Fruit fly (Drosophila melanogaster): ENCODE results near the gene Btnd.

Btnd gene

dm6 chrX:6198554-6198953 is 20.6 kb downstream of the Btnd start, which contains the start of gene CG32751:
Gene CG32751, minus strand, starts transcription at chrX:6198654.
- no peak for TF ChIP-seq Hr78 (GFP tag; optimal IDR thresholded peaks at IDR 0.05)
- no peak for TF ChIP-seq Sp1 (GFP tag; optimal IDR thresholded peaks at IDR 0.05)
- TF ChIP-seq br (GFP tag; optimal IDR thresholded peaks at IDR 0.05) = no peak
- TF ChIP-seq Jra (GFP tag; optimal IDR thresholded peaks at IDR 0.05) = no peak
- TF ChIP-seq dl (GFP tag; optimal IDR thresholded peaks at IDR 0.05; ENCODE audit: insufficient read depth in 1 of 2, partially characterized antibody in 2 of 2) = no peak
- TF ChIP-seq Mio (GFP tag; optimal IDR thresholded peaks at IDR 0.05) = no peak
- TF ChIP-seq dmrt93B (GFP tag; optimal IDR thresholded peaks at IDR 0.05) = no peak
- TF ChIP-seq HLH106 (tag; optimal IDR thresholded peaks at IDR 0.05) = no peak
- TF ChIP-seq CG9705 (GFP tag; optimal IDR thresholded peaks at IDR 0.05) = no peak
- no peak for TF ChIP-seq CrebA (GFP tag; optimal IDR thresholded peaks at IDR 0.05; ENCODE audit: borderline replicate concordance)
- no peak for TF ChIP-seq foxo (GFP tag; optimal IDR thresholded peaks at IDR 0.05)
- TF ChIP-seq GATAd (GFP tag; optimal IDR thresholded peaks at IDR 0.05) = no peak
- TF ChIP-seq jim (GFP tag; optimal IDR thresholded peaks at IDR 0.05) = no peak
- TF ChIP-seq Rel (GFP tag; optimal IDR thresholded peaks at IDR 0.05) = no peak
- TF ChIP-seq Rel (tag; optimal IDR thresholded peaks at IDR 0.05) = no peak
- no peak for TF ChIP-seq sage (GFP tag; optimal IDR thresholded peaks at IDR 0.05)
- no peak for TF ChIP-seq fru (GFP tag; optimal IDR thresholded peaks at IDR 0.05)
- TF ChIP-seq pan (optimal IDR thresholded peaks at IDR 0.05) = no peak

- TF ChIP-seq Mio (GFP tag; optimal IDR thresholded peaks at IDR 0.05) = no peak
- no peak for TF ChIP-seq foxo (GFP tag; optimal IDR thresholded peaks at IDR 0.05)
- no peak for TF ChIP-seq Hnf4 (GFP tag; optimal IDR thresholded peaks at IDR 0.05)
Measured at dm6 chrX:6196339-6196738, 22.8 kb downstream of the Btnd start, which contains the start of gene CG32750. Gene CG32750, minus strand, starts transcription at chrX:6196439.

- TF ChIP-seq rgr (GFP tag; optimal IDR thresholded peaks at IDR 0.05) = peak; percentile 49
- TF ChIP-seq Mio (GFP tag; optimal IDR thresholded peaks at IDR 0.05) = no peak
- TF ChIP-seq Rel (GFP tag; optimal IDR thresholded peaks at IDR 0.05) = no peak
- TF ChIP-seq Rel (tag; optimal IDR thresholded peaks at IDR 0.05) = no peak
- TF ChIP-seq usp (GFP tag; optimal IDR thresholded peaks at IDR 0.05) = no peak
- peak in 1 of 2 experiments; percentile 64 for TF ChIP-seq foxo (GFP tag; optimal IDR thresholded peaks at IDR 0.05)
- TF ChIP-seq sv (GFP tag; optimal IDR thresholded peaks at IDR 0.05) = peak; percentile 40
- no peak for TF ChIP-seq Dfd (GFP tag; optimal IDR thresholded peaks at IDR 0.05)
- no peak for TF ChIP-seq woc (GFP tag; optimal IDR thresholded peaks at IDR 0.05)
- TF ChIP-seq lola (GFP tag; optimal IDR thresholded peaks at IDR 0.05) = no peak
- no peak for TF ChIP-seq Dif (GFP tag; optimal IDR thresholded peaks at IDR 0.05; ENCODE audit: partially characterized antibody)
- TF ChIP-seq OdsH (GFP tag; optimal IDR thresholded peaks at IDR 0.05) = peak; percentile 38
- TF ChIP-seq sage (GFP tag; optimal IDR thresholded peaks at IDR 0.05) = no peak
- no peak for TF ChIP-seq dsf (GFP tag; optimal IDR thresholded peaks at IDR 0.05; ENCODE audit: borderline replicate concordance)
- no peak for TF ChIP-seq N (GFP tag; optimal IDR thresholded peaks at IDR 0.05)
- peak; percentile 49 for TF ChIP-seq Sp1 (GFP tag; optimal IDR thresholded peaks at IDR 0.05)
- TF ChIP-seq Hr78 (GFP tag; optimal IDR thresholded peaks at IDR 0.05) = no peak
- TF ChIP-seq Myc (optimal IDR thresholded peaks at IDR 0.05) = no peak
- TF ChIP-seq Vsx2 (GFP tag; optimal IDR thresholded peaks at IDR 0.05; ENCODE audit: partially characterized antibody) = no peak
- TF ChIP-seq h (GFP tag; optimal IDR thresholded peaks at IDR 0.05) = peak; percentile 59
- peak; percentile 25 for TF ChIP-seq ey (GFP tag; optimal IDR thresholded peaks at IDR 0.05)
- no peak for TF ChIP-seq Abd-B (GFP tag; optimal IDR thresholded peaks at IDR 0.05)
- no peak for TF ChIP-seq CrebA (GFP tag; optimal IDR thresholded peaks at IDR 0.05; ENCODE audit: borderline replicate concordance)
- TF ChIP-seq pan (optimal IDR thresholded peaks at IDR 0.05) = no peak
- no peak for TF ChIP-seq Hnf4 (GFP tag; optimal IDR thresholded peaks at IDR 0.05)
- TF ChIP-seq psq (GFP tag; optimal IDR thresholded peaks at IDR 0.05) = peak; percentile 34
- peak; percentile 47 for TF ChIP-seq fru (GFP tag; optimal IDR thresholded peaks at IDR 0.05)
- no peak for TF ChIP-seq jim (GFP tag; optimal IDR thresholded peaks at IDR 0.05)
- no peak for TF ChIP-seq brk (GFP tag; optimal IDR thresholded peaks at IDR 0.05)
- no peak for TF ChIP-seq CG32264 (GFP tag; optimal IDR thresholded peaks at IDR 0.05)
- TF ChIP-seq HLH106 (tag; optimal IDR thresholded peaks at IDR 0.05) = peak; percentile 65
- no peak for TF ChIP-seq GATAd (GFP tag; optimal IDR thresholded peaks at IDR 0.05)
- TF ChIP-seq CG9705 (GFP tag; optimal IDR thresholded peaks at IDR 0.05) = no peak
- TF ChIP-seq dl (GFP tag; optimal IDR thresholded peaks at IDR 0.05; ENCODE audit: insufficient read depth in 1 of 2, partially characterized antibody in 2 of 2) = no peak
- peak; percentile 14 for TF ChIP-seq dmrt93B (GFP tag; optimal IDR thresholded peaks at IDR 0.05)
- TF ChIP-seq br (GFP tag; optimal IDR thresholded peaks at IDR 0.05) = no peak
- no peak for TF ChIP-seq Jra (GFP tag; optimal IDR thresholded peaks at IDR 0.05)
- TF ChIP-seq Hr83 (GFP tag; optimal IDR thresholded peaks at IDR 0.05; ENCODE audit: poor library complexity, severe bottlenecking) = no peak
- no peak for TF ChIP-seq tai (GFP tag; optimal IDR thresholded peaks at IDR 0.05)
Measured at dm6 chrX:6193183-6193810, 25.8 kb downstream of the Btnd start.

Data from whole organism, wandering third instar larva.